Fruit fly (Drosophila melanogaster) whole organism, adult: ENCODE measurements around the gene Cow.

Experiments used
- CG11617 ChIP-seq: fragments of 200-800 bp; sonication (Bioruptor generic); optimal IDR thresholded peaks from 2 replicates; lab custom pipeline; 2017; ENCODE audit warnings: mild to moderate bottlenecking, missing biosample characterization, missing genetic modification reagents, missing genetic modification characterization
- CG12768 ChIP-seq: fragments of 200-800 bp; sonication (Bioruptor generic); optimal IDR thresholded peaks from 2 replicates; lab custom pipeline; 2017; ENCODE audit warnings: missing biosample characterization, missing genetic modification characterization, mild to moderate bottlenecking, moderate library complexity, missing genetic modification reagents
- CG14711 ChIP-seq: fragments of 200-800 bp; sonication (Bioruptor generic); optimal IDR thresholded peaks from 2 replicates; lab custom pipeline; 2018; ENCODE audit warnings: missing biosample characterization, mild to moderate bottlenecking, missing genetic modification characterization, moderate library complexity
- CG1620 ChIP-seq: fragments of 200-800 bp; sonication (Bioruptor generic); optimal IDR thresholded peaks from 2 replicates; lab custom pipeline; 2016; ENCODE audit warnings: missing biosample characterization, missing genetic modification characterization
- CG33017 ChIP-seq: fragments of 200-800 bp; sonication (Bioruptor generic); optimal IDR thresholded peaks from 2 replicates; lab custom pipeline; 2018; ENCODE audit warnings: missing biosample characterization, mild to moderate bottlenecking, missing genetic modification characterization, moderate library complexity
- CG5204 ChIP-seq: fragments of 200-800 bp; sonication (Bioruptor generic); optimal IDR thresholded peaks from 2 replicates; lab custom pipeline; 2016; ENCODE audit warnings: missing biosample characterization, missing genetic modification characterization
- CG7045 ChIP-seq: fragments of 200-800 bp; sonication (Bioruptor generic); optimal IDR thresholded peaks from 2 replicates; lab custom pipeline; 2017; ENCODE audit warnings: missing biosample characterization, mild to moderate bottlenecking, missing genetic modification characterization
- CG7101 ChIP-seq: fragments of 200-800 bp; sonication (Bioruptor generic); optimal IDR thresholded peaks from 2 replicates; lab custom pipeline; 2018; ENCODE audit warnings: missing biosample characterization, mild to moderate bottlenecking, missing genetic modification characterization, moderate library complexity
- Clk ChIP-seq: fragments of 200-800 bp; sonication (Bioruptor generic); optimal IDR thresholded peaks from 2 replicates; lab custom pipeline; 2017; ENCODE audit warnings: missing biosample characterization, missing genetic modification characterization
- Crg-1 ChIP-seq: fragments of 200-800 bp; sonication (Bioruptor generic); optimal IDR thresholded peaks from 2 replicates; lab custom pipeline; 2016; ENCODE audit warnings: missing biosample characterization, missing genetic modification characterization
- Hr96 ChIP-seq: fragments of 200-800 bp; sonication (Bioruptor generic); optimal IDR thresholded peaks from 2 replicates; lab custom pipeline; 2016; ENCODE audit warnings: missing biosample characterization, missing genetic modification characterization
- Mnt ChIP-seq: fragments of 200-800 bp; sonication (Bioruptor generic); optimal IDR thresholded peaks from 2 replicates; lab custom pipeline; 2016; ENCODE audit warnings: missing biosample characterization, mild to moderate bottlenecking, missing genetic modification characterization
- bab1 ChIP-seq: fragments of 200-800 bp; sonication (Bioruptor generic); optimal IDR thresholded peaks from 3 replicates; lab custom pipeline; 2019; ENCODE audit warnings: missing biosample characterization, mild to moderate bottlenecking, missing genetic modification characterization, moderate library complexity
- cic ChIP-seq: fragments of 200-800 bp; sonication (Bioruptor generic); optimal IDR thresholded peaks from 2 replicates; lab custom pipeline; 2017; ENCODE audit warnings: missing biosample characterization, mild to moderate bottlenecking, missing genetic modification characterization, moderate library complexity
- cnc ChIP-seq, 2 experiments: fragments of >200 bp; optimal IDR thresholded peaks; 2 replicates each; lab custom pipeline; 2017
- kay ChIP-seq: fragments of 200-800 bp; sonication (Bioruptor generic); peaks from one replicate; lab custom pipeline; 2016; ENCODE audit warnings: missing biosample characterization, missing genetic modification characterization, borderline replicate concordance
- ovo ChIP-seq: fragments of 200-800 bp; sonication (Bioruptor generic); optimal IDR thresholded peaks from 2 replicates; lab custom pipeline; 2016; ENCODE audit warnings: missing biosample characterization, missing genetic modification characterization
- pad ChIP-seq: fragments of 200-800 bp; sonication (Bioruptor generic); optimal IDR thresholded peaks from 3 replicates; lab custom pipeline; 2017; ENCODE audit warnings: missing biosample characterization, missing genetic modification characterization, mild to moderate bottlenecking, moderate library complexity, missing genetic modification reagents
- tj ChIP-seq: fragments of 200-800 bp; sonication (Bioruptor generic); optimal IDR thresholded peaks from 3 replicates; lab custom pipeline; 2017; ENCODE audit warnings: missing biosample characterization, mild to moderate bottlenecking, missing genetic modification characterization, moderate library complexity
- toe ChIP-seq: fragments of 200-800 bp; sonication (Bioruptor generic); optimal IDR thresholded peaks from 2 replicates; lab custom pipeline; 2016; ENCODE audit warnings: missing biosample characterization, missing genetic modification characterization

The Cow gene

DNA sequence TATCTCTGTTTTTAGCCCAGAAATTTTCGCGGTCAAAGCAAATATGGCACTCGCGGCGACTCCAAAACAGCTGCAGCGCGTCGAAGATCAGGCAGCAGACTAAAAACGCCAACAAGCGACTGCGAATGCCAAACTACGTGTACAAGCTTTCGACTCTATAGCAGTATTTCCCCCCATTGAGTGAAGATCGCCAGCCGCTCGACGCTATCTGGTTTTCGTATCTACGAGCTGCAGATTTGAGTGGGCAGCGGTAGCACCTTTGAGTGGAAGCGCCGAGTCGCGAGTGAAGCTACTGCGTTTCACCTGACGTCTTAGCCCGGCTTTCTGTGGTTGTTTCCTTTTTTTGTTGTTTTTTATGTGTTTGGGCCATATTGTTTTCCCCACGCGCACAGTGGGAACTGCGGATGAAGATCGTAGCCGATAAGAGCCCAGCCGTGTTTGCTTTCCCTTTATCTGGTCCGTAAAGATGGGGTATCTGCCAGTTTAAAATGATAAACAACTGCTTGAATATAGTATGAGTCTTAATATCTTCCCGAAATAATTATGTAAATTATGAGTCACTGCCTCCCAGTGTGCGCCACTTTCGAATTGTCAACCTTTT lies 64.3 kb downstream of the Cow start, which contains the start of gene CG17121:
CG17121 (minus strand) TSS at position 126 of the 601 bp plus-strand sequence.
- TF ChIP-seq cic (GFP tag; lab: Kevin White, UChicago) (peak; percentile 70), pad (GFP tag; lab: Kevin White, UChicago) (peak; percentile 20), Crg-1 (GFP tag; lab: Kevin White, UChicago) (no peak), Mnt (GFP tag; lab: Kevin White, UChicago) (peak; percentile 2)

DNA sequence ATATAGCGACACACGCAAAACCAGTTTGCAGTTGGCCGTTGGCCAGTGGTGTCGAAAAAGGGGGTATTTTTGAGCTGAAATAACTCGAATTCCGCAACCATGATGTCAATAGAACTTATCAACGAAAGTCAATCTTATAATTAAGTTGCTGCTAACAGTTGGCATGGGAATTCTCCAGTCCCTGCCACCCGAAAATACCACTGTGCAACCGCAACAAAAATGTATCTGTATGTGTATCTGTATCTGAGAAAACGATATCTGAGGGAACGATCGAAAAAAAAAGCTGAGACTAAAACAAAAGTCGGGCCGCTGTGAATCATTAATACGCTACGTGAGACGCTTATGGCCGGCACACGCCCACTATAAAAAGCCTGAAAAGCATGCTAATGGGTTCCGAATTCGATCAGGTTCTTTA lies 66.0 kb downstream of the Cow start:
- no peak for TF ChIP-seq cic (GFP tag; lab: Kevin White, UChicago)
- TF ChIP-seq kay (GFP tag; lab: Kevin White, UChicago): no peak
- TF ChIP-seq Clk (GFP tag; lab: Kevin White, UChicago): no peak
- TF ChIP-seq CG5204 (GFP tag; lab: Kevin White, UChicago): peak; percentile 25
- TF ChIP-seq CG33017: peak; percentile 33
- peak; percentile 10 for TF ChIP-seq CG7101
- TF ChIP-seq Hr96 (GFP tag; lab: Kevin White, UChicago): peak; percentile 7
- no peak for TF ChIP-seq Crg-1 (GFP tag; lab: Kevin White, UChicago)
- TF ChIP-seq CG12768 (GFP tag; lab: Kevin White, UChicago): peak; percentile 24
- TF ChIP-seq bab1 (GFP tag; lab: Kevin White, UChicago): no peak
- peak; percentile 9 for TF ChIP-seq CG7045 (GFP tag; lab: Kevin White, UChicago)

DNA sequence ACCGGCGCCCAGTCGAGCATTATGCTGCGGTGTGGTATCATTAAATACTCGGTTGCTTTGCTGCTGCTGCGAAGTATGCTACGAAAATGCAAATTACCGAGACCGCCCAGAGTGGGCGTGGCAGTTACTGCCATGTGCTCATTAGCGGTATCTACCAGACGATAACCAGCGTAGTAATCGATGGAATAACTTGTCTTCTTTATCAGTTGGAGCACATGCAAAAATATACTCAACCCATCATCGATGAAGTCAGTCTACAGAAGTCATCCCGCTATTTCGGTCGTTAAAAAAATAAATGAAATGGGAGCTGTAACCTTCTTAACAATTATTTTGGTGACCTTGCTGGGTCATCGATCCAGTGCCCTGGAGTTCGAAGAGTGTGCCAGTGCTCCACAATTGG lies 68.8 kb downstream of the Cow start, which contains the start of gene CG13837:
CG13837 (plus strand) TSS at position 301 of the 400 bp plus-strand sequence.
- TF ChIP-seq bab1 (GFP tag; lab: Kevin White, UChicago) (no peak), tj (GFP tag; lab: Kevin White, UChicago) (no peak), CG7101 (no peak), CG14711 (no peak), kay (GFP tag; lab: Kevin White, UChicago) (no peak), CG1620 (GFP tag; lab: Kevin White, UChicago) (no peak), Hr96 (GFP tag; lab: Kevin White, UChicago) (no peak), CG11617 (GFP tag; lab: Kevin White, UChicago) (no peak), CG12768 (GFP tag; lab: Kevin White, UChicago) (no peak), cic (GFP tag; lab: Kevin White, UChicago) (no peak), CG7045 (GFP tag; lab: Kevin White, UChicago) (no peak), pad (GFP tag; lab: Kevin White, UChicago) (no peak), ovo (GFP tag; lab: Kevin White, UChicago) (no peak), CG5204 (GFP tag; lab: Kevin White, UChicago) (no peak), cnc (optimal IDR thresholded peaks at IDR 0.05; lab: Kevin White, UChicago) (no peak)

DNA sequence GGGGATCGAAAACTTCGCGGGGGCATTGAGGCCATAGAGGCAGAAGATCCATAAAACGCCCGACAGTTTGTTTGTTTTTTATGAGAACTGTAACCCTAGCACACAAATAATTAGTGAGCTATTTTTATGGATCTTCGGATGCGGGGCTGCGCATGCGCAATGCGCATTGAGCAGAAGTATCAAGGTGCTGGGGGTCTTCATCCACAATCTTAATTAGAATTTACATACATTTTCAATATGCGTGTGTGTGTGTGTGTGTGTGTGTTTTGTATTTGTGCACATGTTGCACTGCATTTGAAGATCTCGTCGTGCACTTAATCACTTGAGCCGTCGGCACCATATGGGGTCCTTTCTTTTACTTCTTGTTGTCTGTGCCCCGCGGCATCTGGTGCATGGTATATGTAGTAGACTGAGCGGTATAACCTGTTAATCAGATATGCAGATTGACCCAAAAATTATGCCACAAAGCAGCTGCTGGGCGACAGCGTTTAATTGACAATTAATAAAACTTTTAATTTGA lies 69.7 kb downstream of the Cow start:
- no peak for TF ChIP-seq CG14711
- no peak for TF ChIP-seq bab1 (GFP tag; lab: Kevin White, UChicago)
- TF ChIP-seq kay (GFP tag; lab: Kevin White, UChicago): no peak
- no peak for TF ChIP-seq CG11617 (GFP tag; lab: Kevin White, UChicago)
- TF ChIP-seq Crg-1 (GFP tag; lab: Kevin White, UChicago): no peak
- TF ChIP-seq cnc (optimal IDR thresholded peaks at IDR 0.05; lab: Kevin White, UChicago): no peak
- TF ChIP-seq CG1620 (GFP tag; lab: Kevin White, UChicago): no peak

DNA sequence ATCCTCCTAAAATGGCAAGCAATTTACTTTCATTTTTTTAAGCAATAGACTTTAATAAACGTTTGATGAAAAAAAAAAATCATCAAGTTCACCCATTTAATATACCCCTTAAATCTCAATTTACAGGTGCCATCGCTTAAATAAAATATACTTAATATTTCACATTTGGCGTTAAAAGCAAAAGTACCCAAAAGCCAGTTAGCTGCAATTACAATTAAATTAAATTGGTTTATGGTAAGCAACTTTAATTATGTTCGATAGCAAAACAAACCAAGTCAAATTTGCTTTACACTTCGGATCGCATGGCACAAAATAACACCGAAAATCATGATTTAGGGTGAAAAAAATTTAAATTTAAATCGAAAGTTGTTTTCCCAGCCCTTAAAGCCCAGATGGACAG lies 70.6 kb downstream of the Cow start, which contains the start of gene CG13838:
CG13838 (plus strand) TSS at position 301 of the 400 bp plus-strand sequence.
- TF ChIP-seq CG5204 (GFP tag; lab: Kevin White, UChicago) (no peak), CG7045 (GFP tag; lab: Kevin White, UChicago) (no peak), toe (GFP tag; lab: Kevin White, UChicago) (no peak), CG11617 (GFP tag; lab: Kevin White, UChicago) (no peak)

DNA sequence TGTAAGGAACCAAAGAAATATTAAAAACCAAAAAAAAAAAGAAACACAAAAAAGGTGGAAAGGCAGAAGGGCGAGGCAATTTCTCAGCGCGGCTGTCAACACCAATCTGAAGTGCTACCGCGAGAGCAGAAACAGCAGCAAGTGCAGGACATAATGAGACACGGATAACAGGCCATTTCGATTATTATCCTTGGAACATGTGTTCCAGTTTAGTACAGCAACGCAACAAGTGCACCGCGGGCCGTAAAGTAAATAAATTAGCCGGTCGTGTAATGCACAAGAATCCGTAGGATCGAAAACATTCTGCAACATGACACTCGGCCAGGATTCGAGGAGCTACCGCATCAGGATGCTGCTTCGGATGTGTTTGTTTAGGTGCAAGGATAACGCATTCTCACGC lies 74.5 kb downstream of the Cow start:
- TF ChIP-seq pad (GFP tag; lab: Kevin White, UChicago) (no peak), Clk (GFP tag; lab: Kevin White, UChicago) (no peak), bab1 (GFP tag; lab: Kevin White, UChicago) (no peak), kay (GFP tag; lab: Kevin White, UChicago) (no peak)

DNA sequence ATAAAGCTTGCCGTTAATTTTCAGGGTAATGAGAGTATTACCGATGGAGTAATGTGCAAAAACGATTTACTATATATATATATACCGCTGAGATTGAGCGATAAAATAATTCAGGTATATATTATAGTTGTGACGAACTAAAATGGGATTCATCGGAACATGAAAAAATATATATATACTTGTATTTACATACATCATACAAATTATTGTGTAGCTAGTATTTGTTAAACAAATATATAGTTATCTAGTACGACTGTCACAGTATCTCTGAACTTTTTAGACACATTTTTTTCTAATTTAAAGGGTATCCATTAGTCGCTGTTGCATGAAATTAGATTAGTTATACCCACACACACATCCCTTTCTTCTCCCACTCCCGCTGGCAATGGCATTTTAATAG lies 76.2 kb downstream of the Cow start:
- TF ChIP-seq CG11617 (GFP tag; lab: Kevin White, UChicago) (no peak), CG33017 (no peak), kay (GFP tag; lab: Kevin White, UChicago) (no peak), toe (GFP tag; lab: Kevin White, UChicago) (no peak), CG12768 (GFP tag; lab: Kevin White, UChicago) (no peak), tj (GFP tag; lab: Kevin White, UChicago) (no peak), bab1 (GFP tag; lab: Kevin White, UChicago) (no peak), ovo (GFP tag; lab: Kevin White, UChicago) (no peak), Clk (GFP tag; lab: Kevin White, UChicago) (no peak), Mnt (GFP tag; lab: Kevin White, UChicago) (no peak), Hr96 (GFP tag; lab: Kevin White, UChicago) (no peak), Crg-1 (GFP tag; lab: Kevin White, UChicago) (no peak), CG1620 (GFP tag; lab: Kevin White, UChicago) (no peak), CG5204 (GFP tag; lab: Kevin White, UChicago) (no peak), CG7045 (GFP tag; lab: Kevin White, UChicago) (no peak), CG7101 (no peak), CG14711 (no peak), pad (GFP tag; lab: Kevin White, UChicago) (no peak)
